Worm (Caenorhabditis elegans) whole organism, early embryonic: ENCODE data around the gene T14B4.9.

ENCODE experiments used
- aly-1 ChIP-seq: sonication (generic microtip); optimal IDR thresholded peaks from 2 replicates; lab custom pipeline; 2016; ENCODE audit warnings: missing genetic modification characterization, missing compliant biosample characterization
- ama-1 ChIP-seq: fragments of 150-350 bp; optimal IDR thresholded peaks from 2 replicates; lab custom pipeline; 2014
- ceh-13 ChIP-seq: fragments of 200-800 bp; sonication (Bioruptor generic); optimal IDR thresholded peaks from 2 replicates; lab custom pipeline; 2018; ENCODE audit warnings: mild to moderate bottlenecking, missing genetic modification characterization, missing compliant biosample characterization
- flt-1 ChIP-seq: fragments of 200-800 bp; sonication (Bioruptor generic); IDR thresholded peaks from 2 replicates; pipeline ENCODE4 v1.3.6; 2022; ENCODE audit warnings: missing genetic modification characterization, missing compliant biosample characterization
- hmbx-1 ChIP-seq: sonication (generic microtip); optimal IDR thresholded peaks from 2 replicates; lab custom pipeline; 2016; ENCODE audit warnings: mild to moderate bottlenecking, missing genetic modification characterization, missing compliant biosample characterization
- hmg-4 ChIP-seq: fragments of 200-800 bp; sonication (Bioruptor generic); optimal IDR thresholded peaks from 2 replicates; lab custom pipeline; 2018; ENCODE audit warnings: mild to moderate bottlenecking, missing genetic modification characterization, missing compliant biosample characterization
- pes-1 ChIP-seq: fragments of 200-800 bp; sonication (Bioruptor generic); IDR thresholded peaks from 2 replicates; pipeline ENCODE4 v1.3.6; 2022; ENCODE audit warnings: missing genetic modification reagents, missing genetic modification characterization, missing compliant biosample characterization
- sea-1 ChIP-seq: fragments of 200-800 bp; sonication (Bioruptor generic); conservative IDR thresholded peaks from 2 replicates; pipeline ENCODE4 v1.3.6; 2022; ENCODE audit warnings: missing genetic modification characterization, missing compliant biosample characterization
- tbx-11 ChIP-seq: fragments of 200-800 bp; sonication (Bioruptor generic); IDR thresholded peaks from 2 replicates; pipeline ENCODE4 v1.3.6; 2022; ENCODE audit warnings: missing genetic modification characterization, missing compliant biosample characterization
- tra-4 ChIP-seq: sonication (generic microtip); optimal IDR thresholded peaks from 2 replicates; lab custom pipeline; 2017; ENCODE audit warnings: missing genetic modification characterization, missing compliant biosample characterization

DNA sequence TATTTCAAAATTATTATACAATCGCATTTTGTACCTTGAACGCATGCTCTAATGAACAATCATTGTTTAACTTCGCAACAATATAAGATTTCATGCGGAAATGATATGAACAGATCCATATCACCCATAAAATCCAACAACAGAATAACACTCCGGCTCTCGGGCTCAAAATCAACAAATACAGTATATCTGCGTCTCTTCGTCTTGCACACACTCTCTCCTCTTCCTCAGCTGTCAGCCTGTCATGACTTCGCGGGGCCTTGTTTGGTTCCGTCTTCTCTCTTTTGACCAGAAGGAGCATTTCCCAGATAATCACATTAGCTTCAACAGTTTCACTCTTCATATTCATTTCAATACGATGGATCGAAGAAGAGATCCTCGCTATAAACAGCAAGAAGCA, 22.6 kb upstream of the T14B4.9 start, which contains the start of gene F41G3.3:
- no peak for TF ChIP-seq ama-1 (lab: Kevin White, UChicago)
- TF ChIP-seq sea-1: no peak
- no peak for TF ChIP-seq hmbx-1 (tag; lab: Kevin White, UChicago)
- TF ChIP-seq pes-1 (GFP tag; lab: Robert Waterston, UW): no peak
- no peak for TF ChIP-seq aly-1 (tag; lab: Kevin White, UChicago)
- TF ChIP-seq flt-1 (GFP tag; lab: Robert Waterston, UW): no peak
- no peak for TF ChIP-seq tra-4 (tag; lab: Kevin White, UChicago)
- TF ChIP-seq hmg-4: no peak
- TF ChIP-seq tbx-11: no peak
- TF ChIP-seq ceh-13 (GFP tag; lab: Kevin White, UChicago): no peak
